Worm (Caenorhabditis elegans) whole organism, L2 larva: ENCODE measurements around the gene smex-1.
A peak's percentile ranks its signal among the peaks of the same experiment; 100 is the strongest.

Experiments used
- C34F6.9 ChIP-seq: fragments of 150-350 bp; optimal IDR thresholded peaks from 2 replicates; lab custom pipeline; 2014; ENCODE audit warnings: missing biosample characterization, missing genetic modification characterization
- F13H6.1 ChIP-seq: sonication (generic microtip); optimal IDR thresholded peaks from 2 replicates; lab custom pipeline; 2016; ENCODE audit warnings: missing genetic modification characterization, missing compliant biosample characterization
- R02D3.7 ChIP-seq: fragments of 150-350 bp; optimal IDR thresholded peaks from 2 replicates; lab custom pipeline; 2014; ENCODE audit warnings: missing biosample characterization, missing genetic modification characterization
- ZK546.5 ChIP-seq: sonication (generic microtip); optimal IDR thresholded peaks from 2 replicates; lab custom pipeline; 2017; ENCODE audit warnings: missing biosample characterization, missing genetic modification characterization
- alr-1 ChIP-seq: fragments of 150-350 bp; optimal IDR thresholded peaks from 2 replicates; lab custom pipeline; 2014; ENCODE audit warnings: missing biosample characterization, missing genetic modification characterization
- aly-2 ChIP-seq: fragments of 150-350 bp; optimal IDR thresholded peaks from 2 replicates; lab custom pipeline; 2014; ENCODE audit warnings: missing biosample characterization, missing genetic modification characterization
- crh-2 ChIP-seq: sonication (generic microtip); optimal IDR thresholded peaks from 2 replicates; lab custom pipeline; 2017; ENCODE audit warnings: missing biosample characterization, missing genetic modification characterization
- dmd-4 ChIP-seq: sonication (generic microtip); optimal IDR thresholded peaks from 2 replicates; lab custom pipeline; 2017; ENCODE audit warnings: missing biosample characterization, missing genetic modification characterization
- egl-27 ChIP-seq: sonication (generic microtip); optimal IDR thresholded peaks from 3 replicates; lab custom pipeline; 2017; ENCODE audit warnings: missing biosample characterization, missing genetic modification reagents, missing genetic modification characterization
- elt-3 ChIP-seq: sonication (generic microtip); optimal IDR thresholded peaks from 2 replicates; lab custom pipeline; 2017; ENCODE audit warnings: missing biosample characterization, missing genetic modification characterization
- fos-1 ChIP-seq: fragments of 150-350 bp; optimal IDR thresholded peaks from 2 replicates; lab custom pipeline; 2014; ENCODE audit warnings: missing biosample characterization, missing genetic modification characterization
- gmeb-1 ChIP-seq: fragments of 150-350 bp; optimal IDR thresholded peaks from 2 replicates; lab custom pipeline; 2014; ENCODE audit warnings: missing biosample characterization, missing genetic modification characterization
- lin-11 ChIP-seq: fragments of 150-350 bp; sonication (generic microtip); optimal IDR thresholded peaks from 2 replicates; lab custom pipeline; 2014; ENCODE audit warnings: missing biosample characterization, missing genetic modification characterization, inconsistent platforms, mixed read lengths
- lin-13 ChIP-seq: fragments of 150-350 bp; optimal IDR thresholded peaks from 2 replicates; lab custom pipeline; 2014; ENCODE audit warnings: missing biosample characterization, missing genetic modification reagents, missing genetic modification characterization
- lsy-2 ChIP-seq, 2 experiments: fragments of 150-350 bp in 1 of 2; sonication (generic microtip) in 1 of 2; optimal IDR thresholded peaks; 2 replicates each; lab custom pipeline; 2014 to 2017; ENCODE audit warnings: missing biosample characterization in 2 of 2, missing genetic modification characterization in 2 of 2
- mab-5 ChIP-seq: fragments of 150-350 bp; optimal IDR thresholded peaks from 2 replicates; lab custom pipeline; 2014; ENCODE audit warnings: missing biosample characterization, missing genetic modification characterization
- mdl-1 ChIP-seq, 2 experiments: fragments of 150-350 bp in 1 of 2; sonication (generic microtip) in 1 of 2; optimal IDR thresholded peaks; 2 replicates each; lab custom pipeline; 2017; ENCODE audit warnings: missing biosample characterization in 2 of 2, missing genetic modification characterization in 2 of 2
- nhr-12 ChIP-seq: fragments of 150-350 bp; optimal IDR thresholded peaks from 2 replicates; lab custom pipeline; 2014; ENCODE audit warnings: missing biosample characterization, missing genetic modification characterization
- nhr-129 ChIP-seq: fragments of 150-350 bp; optimal IDR thresholded peaks from 2 replicates; lab custom pipeline; 2014; ENCODE audit warnings: missing biosample characterization, missing genetic modification characterization
- nhr-21 ChIP-seq: fragments of 150-350 bp; optimal IDR thresholded peaks from 2 replicates; lab custom pipeline; 2014; ENCODE audit warnings: missing biosample characterization, missing genetic modification characterization
- nhr-23 ChIP-seq: fragments of 150-350 bp; optimal IDR thresholded peaks from 2 replicates; lab custom pipeline; 2014; ENCODE audit warnings: missing biosample characterization, missing genetic modification reagents, missing genetic modification characterization
- nhr-237 ChIP-seq: fragments of 150-350 bp; optimal IDR thresholded peaks from 2 replicates; lab custom pipeline; 2014; ENCODE audit warnings: missing biosample characterization, missing genetic modification characterization
- nhr-6 ChIP-seq: fragments of 150-350 bp; optimal IDR thresholded peaks from 2 replicates; lab custom pipeline; 2014; ENCODE audit warnings: missing biosample characterization, missing genetic modification characterization
- skn-1 ChIP-seq: sonication (generic microtip); optimal IDR thresholded peaks from 2 replicates; lab custom pipeline; 2017; ENCODE audit warnings: missing biosample characterization, missing genetic modification characterization
- sma-3 ChIP-seq: sonication (generic microtip); optimal IDR thresholded peaks from 2 replicates; lab custom pipeline; 2016; ENCODE audit warnings: missing genetic modification reagents, missing genetic modification characterization, missing compliant biosample characterization
- sma-9 ChIP-seq, 2 experiments: fragments of 150-350 bp in 1 of 2; sonication (generic microtip) in 1 of 2; optimal IDR thresholded peaks; 2 replicates each; lab custom pipeline; 2014 to 2016; ENCODE audit warnings: missing genetic modification characterization in 2 of 2, mild to moderate bottlenecking in 1 of 2, missing biosample characterization in 1 of 2, missing compliant biosample characterization in 1 of 2, missing genetic modification reagents in 1 of 2, moderate library complexity in 1 of 2
- snpc-4 ChIP-seq: fragments of 150-350 bp; optimal IDR thresholded peaks from 2 replicates; lab custom pipeline; 2014; ENCODE audit warnings: missing biosample characterization, missing genetic modification characterization
- unc-55 ChIP-seq: fragments of 150-350 bp; sonication (generic microtip); optimal IDR thresholded peaks from 3 replicates; lab custom pipeline; 2014; ENCODE audit warnings: missing biosample characterization, missing genetic modification reagents, missing genetic modification characterization
- unc-62 ChIP-seq: fragments of 150-350 bp; optimal IDR thresholded peaks from 2 replicates; lab custom pipeline; 2014; ENCODE audit warnings: missing biosample characterization, missing genetic modification reagents, missing genetic modification characterization
- zag-1 ChIP-seq: fragments of 150-350 bp; optimal IDR thresholded peaks from 2 replicates; lab custom pipeline; 2014; ENCODE audit warnings: missing biosample characterization, missing genetic modification characterization
- ztf-11 ChIP-seq: sonication (generic microtip); optimal IDR thresholded peaks from 2 replicates; lab custom pipeline; 2017; ENCODE audit warnings: missing biosample characterization, missing genetic modification characterization

Gene smex-1

ce11 chrV:8278830-8279229 is 16.9 kb downstream of the smex-1 start, which contains the start of gene str-136:
Gene str-136 (minus strand): TSS chrV:8278930.
- TF ChIP-seq lsy-2 (tag; optimal IDR thresholded peaks at IDR 0.05; lab: Kevin White, UChicago) = no peak
- no peak for TF ChIP-seq nhr-12 (tag; lab: Kevin White, UChicago)
- no peak for TF ChIP-seq aly-2 (tag; lab: Kevin White, UChicago)
- no peak for TF ChIP-seq ZK546.5
- no peak for TF ChIP-seq elt-3
- no peak for TF ChIP-seq R02D3.7 (tag; lab: Kevin White, UChicago)
- no peak for TF ChIP-seq nhr-23 (tag; lab: Kevin White, UChicago)
- TF ChIP-seq nhr-6 = no peak
- no peak for TF ChIP-seq lin-13
- TF ChIP-seq mab-5 (tag; lab: Kevin White, UChicago) = no peak
- no peak for TF ChIP-seq F13H6.1
- no peak for TF ChIP-seq dmd-4
- no peak for TF ChIP-seq unc-62 (GFP tag; lab: Kevin White, UChicago)
- TF ChIP-seq alr-1 (tag; lab: Kevin White, UChicago) = no peak

DNA sequence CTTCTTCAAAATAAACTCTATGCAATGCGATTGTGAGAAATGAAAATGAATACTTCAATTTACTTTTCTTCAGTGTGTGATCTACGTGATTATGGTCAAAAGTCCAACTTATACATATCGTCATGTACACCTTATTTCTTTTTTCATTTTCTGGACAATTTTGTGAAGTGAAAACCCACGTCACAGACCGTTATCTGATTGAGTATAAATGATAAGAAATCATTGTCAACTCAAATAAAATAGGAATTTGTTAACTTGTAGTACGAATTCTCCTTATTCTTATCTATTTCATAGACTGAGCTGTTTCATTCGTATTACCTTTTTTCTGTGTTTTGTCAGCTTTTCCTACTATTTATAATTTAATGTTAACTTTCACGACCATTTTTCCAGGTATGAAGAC is 23.8 kb downstream of the smex-1 start, which contains the start of gene asp-5:
Gene asp-5, plus strand, starts transcription at position 391 of the 400 bp plus-strand sequence.
- TF ChIP-seq sma-9 (GFP tag; optimal IDR thresholded peaks at IDR 0.05; lab: Kevin White, UChicago) (peak; percentile 34), sma-9 (tag; optimal IDR thresholded peaks at IDR 0.05; lab: Kevin White, UChicago) (no peak), skn-1 (peak; percentile 20), snpc-4 (tag; lab: Kevin White, UChicago) (no peak), elt-3 (no peak), ztf-11 (tag; lab: Kevin White, UChicago) (no peak), crh-2 (tag; lab: Kevin White, UChicago) (peak; percentile 55), fos-1 (tag; lab: Kevin White, UChicago) (peak; percentile 41)

ce11 chrV:8271395-8271794 is 24.4 kb downstream of the smex-1 start:
- no peak for TF ChIP-seq ztf-11 (tag; lab: Kevin White, UChicago)

DNA sequence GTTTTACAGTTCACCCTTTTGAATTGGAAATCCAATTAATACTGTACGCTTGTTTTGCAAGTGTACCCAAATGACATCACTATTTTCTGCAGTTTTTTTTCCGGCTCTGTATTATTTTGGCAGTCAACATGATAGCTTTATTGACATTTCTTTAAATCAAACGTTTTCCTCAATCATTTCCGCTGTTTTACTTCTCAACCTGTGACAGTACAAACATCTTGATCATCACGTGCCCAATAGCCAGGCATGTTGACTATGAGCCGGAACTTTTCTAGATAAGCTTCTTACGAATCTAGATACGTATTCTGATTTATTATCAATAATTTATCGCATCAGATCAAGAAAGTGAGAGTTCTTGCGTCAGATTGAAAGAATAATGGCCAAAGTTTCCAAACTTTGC is 25.9 kb downstream of the smex-1 start:
- no peak for TF ChIP-seq nhr-12 (tag; lab: Kevin White, UChicago)
- TF ChIP-seq nhr-21 (tag; lab: Kevin White, UChicago) = no peak
- TF ChIP-seq C34F6.9 = no peak
- TF ChIP-seq unc-55 (GFP tag; lab: Kevin White, UChicago) = no peak
- TF ChIP-seq egl-27 (tag; lab: Kevin White, UChicago) = no peak
- TF ChIP-seq aly-2 (tag; lab: Kevin White, UChicago) = no peak
- no peak for TF ChIP-seq elt-3
- no peak for TF ChIP-seq zag-1
- no peak for TF ChIP-seq lin-11 (tag; lab: Kevin White, UChicago)
- TF ChIP-seq nhr-129 = no peak
- TF ChIP-seq R02D3.7 (tag; lab: Kevin White, UChicago) = no peak
- no peak for TF ChIP-seq snpc-4 (tag; lab: Kevin White, UChicago)
- peak; percentile 55 for TF ChIP-seq sma-9 (GFP tag; optimal IDR thresholded peaks at IDR 0.05; lab: Kevin White, UChicago)
- TF ChIP-seq sma-9 (tag; optimal IDR thresholded peaks at IDR 0.05; lab: Kevin White, UChicago) = no peak
- no peak for TF ChIP-seq mdl-1 (tag; optimal IDR thresholded peaks at IDR 0.05; lab: Kevin White, UChicago)
- no peak for TF ChIP-seq nhr-237 (tag; lab: Kevin White, UChicago)
- TF ChIP-seq lsy-2 (tag; optimal IDR thresholded peaks at IDR 0.05; lab: Kevin White, UChicago) = no peak
- no peak for TF ChIP-seq lin-13
- TF ChIP-seq alr-1 (tag; lab: Kevin White, UChicago) = no peak
- no peak for TF ChIP-seq crh-2 (tag; lab: Kevin White, UChicago)
- TF ChIP-seq sma-3 (GFP tag; lab: Kevin White, UChicago) = peak; percentile 9
- no peak for TF ChIP-seq F13H6.1
- TF ChIP-seq fos-1 (tag; lab: Kevin White, UChicago) = peak; percentile 2

DNA sequence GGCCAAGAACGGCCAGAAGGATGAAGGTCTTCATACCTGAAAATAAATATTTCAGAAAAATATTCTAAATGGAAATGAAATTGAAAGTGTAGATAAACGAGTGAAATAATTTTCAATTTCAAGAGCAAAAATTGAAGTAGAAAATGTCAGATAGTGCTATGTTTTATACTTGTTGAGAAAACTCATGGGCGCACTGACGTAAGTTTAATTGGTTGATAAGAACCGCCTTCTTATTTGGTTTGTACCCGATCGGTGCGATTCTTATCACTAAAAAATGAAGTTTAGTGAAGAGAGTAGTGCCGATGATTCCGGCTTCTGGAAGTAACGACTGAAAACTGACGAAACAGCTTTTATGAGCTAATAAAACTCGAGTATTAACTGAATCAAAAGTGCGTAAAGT is 26.9 kb downstream of the smex-1 start, which contains the start of the genes asp-6 and asp-12:
Gene asp-6, minus strand, starts transcription at position 36 of the 400 bp plus-strand sequence.
Gene asp-12, plus strand, starts transcription at position 309 of the 400 bp plus-strand sequence.
- TF ChIP-seq fos-1 (tag; lab: Kevin White, UChicago) = peak; percentile 8
- no peak for TF ChIP-seq skn-1
- TF ChIP-seq sma-9 (GFP tag; optimal IDR thresholded peaks at IDR 0.05; lab: Kevin White, UChicago) = peak; percentile 35
- no peak for TF ChIP-seq sma-9 (tag; optimal IDR thresholded peaks at IDR 0.05; lab: Kevin White, UChicago)

- TF ChIP-seq nhr-129 (peak; percentile 66), gmeb-1 (tag; lab: Kevin White, UChicago) (peak; percentile 71), crh-2 (tag; lab: Kevin White, UChicago) (peak; percentile 77), R02D3.7 (tag; lab: Kevin White, UChicago) (no peak), fos-1 (tag; lab: Kevin White, UChicago) (peak; percentile 73), lsy-2 (tag; optimal IDR thresholded peaks at IDR 0.05; lab: Kevin White, UChicago) (peak in 1 of 2 experiments; percentile 24), sma-3 (GFP tag; lab: Kevin White, UChicago) (peak; percentile 34), lin-13 (peak; percentile 16), C34F6.9 (no peak), sma-9 (GFP tag; optimal IDR thresholded peaks at IDR 0.05; lab: Kevin White, UChicago) (peak; percentile 63), sma-9 (tag; optimal IDR thresholded peaks at IDR 0.05; lab: Kevin White, UChicago) (no peak)
These were observed 28.5 kb downstream of the smex-1 start for ce11 chrV:8267275-8267674.
